Fruit fly (Drosophila melanogaster) whole organism, embryonic: Measurements from ENCODE around the gene Bap111.

Experiments
- Atf3 ChIP-seq: fragments of 200-800 bp; sonication (Bioruptor generic); optimal IDR thresholded peaks from 3 replicates; lab custom pipeline; 2016; ENCODE audit warnings: missing biosample characterization, missing genetic modification characterization
- BEAF-32 ChIP-seq: fragments of 200-800 bp; sonication (Bioruptor generic); optimal IDR thresholded peaks from 3 replicates; lab custom pipeline; 2017; ENCODE audit warnings: missing biosample characterization, missing genetic modification characterization, mild to moderate bottlenecking, moderate library complexity, missing genetic modification reagents
- Bteb2 ChIP-seq: fragments of 200-800 bp; sonication (Bioruptor generic); optimal IDR thresholded peaks from 2 replicates; lab custom pipeline; 2016; ENCODE audit warnings: missing biosample characterization, missing genetic modification characterization
- CG12744 ChIP-seq: fragments of 200-800 bp; sonication (Bioruptor generic); optimal IDR thresholded peaks from 2 replicates; lab custom pipeline; 2016; ENCODE audit warnings: missing biosample characterization, missing genetic modification characterization
- CG13123 ChIP-seq: fragments of 200-800 bp; sonication (Bioruptor generic); optimal IDR thresholded peaks from 2 replicates; lab custom pipeline; 2016; ENCODE audit warnings: missing biosample characterization, missing genetic modification characterization
- CG16779 ChIP-seq: fragments of 200-800 bp; sonication (Bioruptor generic); IDR thresholded peaks from 2 replicates; pipeline ENCODE4 v1.3.6; 2022; ENCODE audit warnings: missing biosample characterization, missing genetic modification characterization
- CG17612 ChIP-seq: fragments of 200-800 bp; sonication (Bioruptor generic); IDR thresholded peaks from 2 replicates; pipeline ENCODE4 v1.3.6; 2022; ENCODE audit warnings: missing biosample characterization, missing genetic modification characterization
- CG2202 ChIP-seq: fragments of 200-800 bp; sonication (Bioruptor generic); optimal IDR thresholded peaks from 2 replicates; lab custom pipeline; 2018; ENCODE audit warnings: missing biosample characterization, mild to moderate bottlenecking, missing genetic modification characterization
- CG3065 ChIP-seq: fragments of 200-800 bp; sonication (Bioruptor generic); optimal IDR thresholded peaks from 2 replicates; lab custom pipeline; 2016; ENCODE audit warnings: missing biosample characterization, missing genetic modification characterization
- CG3407 ChIP-seq: fragments of 200-800 bp; sonication (Bioruptor generic); optimal IDR thresholded peaks from 2 replicates; lab custom pipeline; 2018; ENCODE audit warnings: missing biosample characterization, mild to moderate bottlenecking, missing genetic modification characterization
- CG4360 ChIP-seq: fragments of 200-800 bp; sonication (Bioruptor generic); IDR thresholded peaks from 2 replicates; pipeline ENCODE4 v1.3.6; 2022; ENCODE audit warnings: missing biosample characterization, missing genetic modification characterization
- CG4424 ChIP-seq: fragments of 200-800 bp; sonication (Bioruptor generic); optimal IDR thresholded peaks from 3 replicates; lab custom pipeline; 2016; ENCODE audit warnings: missing biosample characterization, missing genetic modification characterization
- CG5180 ChIP-seq: fragments of 200-800 bp; sonication (Bioruptor generic); optimal IDR thresholded peaks from 3 replicates; lab custom pipeline; 2017; ENCODE audit warnings: missing biosample characterization, missing genetic modification characterization, mild to moderate bottlenecking, moderate library complexity, missing genetic modification reagents
- CG6791 ChIP-seq: fragments of 200-800 bp; sonication (Bioruptor generic); IDR thresholded peaks from 3 replicates; pipeline ENCODE4 v1.3.6; 2022; ENCODE audit warnings: missing biosample characterization, missing genetic modification characterization; ENCODE audit not compliant: partially characterized antibody
- CG8281 ChIP-seq: fragments of 200-800 bp; sonication (Bioruptor generic); optimal IDR thresholded peaks from 2 replicates; lab custom pipeline; 2018; ENCODE audit warnings: missing biosample characterization, mild to moderate bottlenecking, missing genetic modification characterization, moderate library complexity
- Chrac-16 ChIP-seq: fragments of 200-800 bp; sonication (Bioruptor generic); optimal IDR thresholded peaks from 3 replicates; lab custom pipeline; 2016; ENCODE audit warnings: missing biosample characterization, missing genetic modification characterization
- CoRest ChIP-seq: fragments of 200-800 bp; sonication (Bioruptor generic); optimal IDR thresholded peaks from 3 replicates; lab custom pipeline; 2018; ENCODE audit warnings: missing biosample characterization, mild to moderate bottlenecking, missing genetic modification characterization, moderate library complexity
- Dip2 ChIP-seq: fragments of 200-800 bp; sonication (Bioruptor generic); IDR thresholded peaks from 2 replicates; pipeline ENCODE4 v1.3.6; 2022; ENCODE audit warnings: missing biosample characterization, missing genetic modification characterization
- HLH3B ChIP-seq: fragments of 200-800 bp; sonication (Bioruptor generic); IDR thresholded peaks from 2 replicates; pipeline ENCODE4 v1.3.6; 2022; ENCODE audit warnings: missing biosample characterization, missing genetic modification characterization
- Hr78 ChIP-seq, 2 experiments: fragments of 200-800 bp in 1 of 2; fragments of >200 bp in 1 of 2; sonication (Bioruptor generic) in 1 of 2; optimal IDR thresholded peaks; 2 replicates each; lab custom pipeline; 2017 to 2019; ENCODE audit warnings: missing biosample characterization in 2 of 2, missing genetic modification characterization in 2 of 2, mild to moderate bottlenecking in 1 of 2, moderate library complexity in 1 of 2
- Jarid2 ChIP-seq: fragments of 200-800 bp; sonication (Bioruptor generic); optimal IDR thresholded peaks from 3 replicates; lab custom pipeline; 2017; ENCODE audit warnings: mild to moderate bottlenecking, missing biosample characterization, missing genetic modification reagents, missing genetic modification characterization
- MESR4 ChIP-seq: fragments of 200-800 bp; sonication (Bioruptor generic); optimal IDR thresholded peaks from 2 replicates; lab custom pipeline; 2018; ENCODE audit warnings: missing biosample characterization, mild to moderate bottlenecking, missing genetic modification characterization, moderate library complexity
- Med ChIP-seq: fragments of 200-800 bp; sonication (Bioruptor generic); peaks from one replicate; lab custom pipeline; 2016; ENCODE audit warnings: missing biosample characterization, missing genetic modification characterization, mild to moderate bottlenecking, inconsistent platforms, moderate library complexity
- NFAT ChIP-seq: fragments of 200-800 bp; sonication (Bioruptor generic); IDR thresholded peaks from 2 replicates; pipeline ENCODE4 v1.3.6; 2022; ENCODE audit warnings: missing biosample characterization, missing genetic modification characterization
- Nf-YC ChIP-seq: fragments of 200-800 bp; optimal IDR thresholded peaks from 3 replicates; lab custom pipeline; 2019; ENCODE audit warnings: missing biosample characterization, mild to moderate bottlenecking, missing genetic modification characterization, moderate library complexity
- Rx ChIP-seq: fragments of 200-800 bp; sonication (Bioruptor generic); IDR thresholded peaks from 2 replicates; pipeline ENCODE4 v1.3.6; 2022; ENCODE audit warnings: missing biosample characterization, missing genetic modification characterization
- Scr ChIP-seq: fragments of 200-800 bp; sonication (Bioruptor generic); IDR thresholded peaks from 2 replicates; pipeline ENCODE4 v1.3.6; 2022; ENCODE audit warnings: missing biosample characterization, missing genetic modification characterization; ENCODE audit not compliant: partially characterized antibody
- Sox100B ChIP-seq: fragments of 200-800 bp; sonication (Bioruptor generic); optimal IDR thresholded peaks from 3 replicates; lab custom pipeline; 2018; ENCODE audit warnings: missing biosample characterization, mild to moderate bottlenecking, missing genetic modification characterization
- Tbp ChIP-seq: fragments of >200 bp; optimal IDR thresholded peaks from 2 replicates; lab custom pipeline; 2018; ENCODE audit warnings: missing biosample characterization, missing genetic modification characterization
- Xbp1 ChIP-seq: fragments of 200-800 bp; sonication (Bioruptor generic); optimal IDR thresholded peaks from 3 replicates; lab custom pipeline; 2016; ENCODE audit warnings: missing biosample characterization, mild to moderate bottlenecking, missing genetic modification characterization
- abd-A ChIP-seq: fragments of 200-800 bp; sonication (Bioruptor generic); optimal IDR thresholded peaks from 3 replicates; lab custom pipeline; 2019; ENCODE audit warnings: missing biosample characterization, mild to moderate bottlenecking, missing genetic modification characterization, moderate library complexity
- ara ChIP-seq: fragments of 200-800 bp; sonication (Bioruptor generic); IDR thresholded peaks from 2 replicates; pipeline ENCODE4 v1.3.6; 2022; ENCODE audit warnings: missing biosample characterization, missing genetic modification characterization
- bowl ChIP-seq: fragments of 200-800 bp; sonication (Bioruptor generic); IDR thresholded peaks from 2 replicates; pipeline ENCODE4 v1.3.6; 2022; ENCODE audit warnings: missing biosample characterization, missing genetic modification characterization
- danr ChIP-seq: fragments of 200-800 bp; sonication (Bioruptor generic); IDR thresholded peaks from 2 replicates; pipeline ENCODE4 v1.3.6; 2022; ENCODE audit warnings: missing biosample characterization, missing genetic modification characterization
- dysf ChIP-seq: fragments of 200-800 bp; sonication (Bioruptor generic); IDR thresholded peaks from 3 replicates; pipeline ENCODE4 v1.3.6; 2022; ENCODE audit warnings: missing biosample characterization, missing genetic modification characterization
- eve ChIP-seq, 2 experiments: fragments of >200 bp; optimal IDR thresholded peaks; 2 replicates each; lab custom pipeline; 2017; ENCODE audit warnings: missing biosample characterization in 2 of 2, missing genetic modification characterization in 2 of 2
- eyg ChIP-seq: fragments of 200-800 bp; sonication (Bioruptor generic); optimal IDR thresholded peaks from 3 replicates; lab custom pipeline; 2016; ENCODE audit warnings: missing biosample characterization, missing genetic modification characterization
- gsb-n ChIP-seq: fragments of 200-800 bp; sonication (Bioruptor generic); optimal IDR thresholded peaks from 3 replicates; lab custom pipeline; 2018; ENCODE audit warnings: missing biosample characterization, mild to moderate bottlenecking, missing genetic modification characterization
- ham ChIP-seq: fragments of 200-800 bp; sonication (Bioruptor generic); IDR thresholded peaks from 2 replicates; pipeline ENCODE4 v1.3.6; 2022; ENCODE audit warnings: missing biosample characterization, missing genetic modification characterization
- jumu ChIP-seq: fragments of 200-800 bp; sonication (Bioruptor generic); optimal IDR thresholded peaks from 3 replicates; lab custom pipeline; 2016; ENCODE audit warnings: missing biosample characterization, missing genetic modification characterization
- kni ChIP-seq: fragments of 200-800 bp; sonication (Bioruptor generic); optimal IDR thresholded peaks from 3 replicates; lab custom pipeline; 2017; ENCODE audit warnings: mild to moderate bottlenecking, missing biosample characterization, missing genetic modification reagents, missing genetic modification characterization
- phol ChIP-seq: fragments of 200-800 bp; sonication (Bioruptor generic); optimal IDR thresholded peaks from 3 replicates; lab custom pipeline; 2018; ENCODE audit warnings: missing biosample characterization, mild to moderate bottlenecking, missing genetic modification characterization, moderate library complexity
- pros ChIP-seq: fragments of 200-800 bp; sonication (Bioruptor generic); optimal IDR thresholded peaks from 3 replicates; lab custom pipeline; 2019; ENCODE audit warnings: missing biosample characterization, mild to moderate bottlenecking, missing genetic modification characterization, moderate library complexity
- psq ChIP-seq: fragments of 200-800 bp; sonication (Bioruptor generic); optimal IDR thresholded peaks from 2 replicates; lab custom pipeline; 2017; ENCODE audit warnings: missing biosample characterization, missing genetic modification characterization
- repo ChIP-seq: fragments of 200-800 bp; sonication (Bioruptor generic); optimal IDR thresholded peaks from 2 replicates; lab custom pipeline; 2016; ENCODE audit warnings: missing biosample characterization, missing genetic modification characterization
- tup ChIP-seq: fragments of 200-800 bp; sonication (Bioruptor generic); optimal IDR thresholded peaks from 2 replicates; lab custom pipeline; 2016; ENCODE audit warnings: missing biosample characterization, mild to moderate bottlenecking, missing genetic modification characterization, moderate library complexity
- yki ChIP-seq: fragments of >200 bp; optimal IDR thresholded peaks from 3 replicates; lab custom pipeline; 2018

The Bap111 gene

DNA sequence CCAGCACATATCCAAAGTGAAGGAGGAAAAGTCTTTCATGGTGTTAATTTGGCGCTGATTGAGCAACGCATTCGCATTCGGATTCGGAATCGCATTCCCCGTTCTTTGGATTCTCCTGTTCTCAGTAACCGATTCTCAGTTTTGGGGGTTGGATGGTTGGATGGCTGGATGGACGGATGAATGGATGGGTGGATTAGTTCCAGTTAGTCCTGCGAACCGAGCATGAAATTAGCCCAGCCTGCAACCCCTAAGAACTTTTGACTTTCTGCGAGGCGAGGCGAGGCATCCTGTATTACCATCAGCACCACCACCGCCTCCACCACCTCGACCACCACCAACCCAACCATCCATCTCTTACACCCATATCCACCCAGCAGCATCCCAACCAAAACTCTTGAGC, 18.9 kb upstream of the Bap111 start:
- peak; percentile 91 for TF ChIP-seq pros
- TF ChIP-seq HLH3B, result no peak
- TF ChIP-seq eve (GFP tag; optimal IDR thresholded peaks at IDR 0.05; lab: Kevin White, UChicago), result no peak
- peak; percentile 11 for TF ChIP-seq abd-A (tag; lab: Kevin White, UChicago)
- no peak for TF ChIP-seq dysf (GFP tag; lab: Robert Waterston, UW)
- no peak for TF ChIP-seq Atf3 (GFP tag; lab: Kevin White, UChicago)
- no peak for TF ChIP-seq CG3065
- no peak for TF ChIP-seq Scr (GFP tag; lab: Robert Waterston, UW)
- TF ChIP-seq CG2202 (tag; lab: Kevin White, UChicago), result no peak
- no peak for TF ChIP-seq Xbp1 (GFP tag; lab: Kevin White, UChicago)
- no peak for TF ChIP-seq Bteb2 (GFP tag; lab: Kevin White, UChicago)
- TF ChIP-seq Nf-YC, result no peak
- no peak for TF ChIP-seq MESR4
- no peak for TF ChIP-seq Jarid2 (GFP tag; lab: Kevin White, UChicago)
- TF ChIP-seq CG3407 (GFP tag; lab: Kevin White, UChicago), result no peak
- no peak for TF ChIP-seq CG12744 (GFP tag; lab: Kevin White, UChicago)
- no peak for TF ChIP-seq BEAF-32
- TF ChIP-seq jumu, result no peak
- peak; percentile 14 for TF ChIP-seq Med (GFP tag; lab: Kevin White, UChicago)
- no peak for TF ChIP-seq Tbp (GFP tag; lab: Kevin White, UChicago)
- TF ChIP-seq psq (GFP tag; lab: Kevin White, UChicago), result no peak
- no peak for TF ChIP-seq danr (GFP tag; lab: Robert Waterston, UW)
- TF ChIP-seq eyg (GFP tag; lab: Kevin White, UChicago), result no peak
- TF ChIP-seq CG5180 (GFP tag; lab: Kevin White, UChicago), result peak; percentile 53
- no peak for TF ChIP-seq yki
- TF ChIP-seq Hr78 (GFP tag; optimal IDR thresholded peaks at IDR 0.05; lab: Kevin White, UChicago), result no peak
- no peak for TF ChIP-seq Dip2 (GFP tag; lab: Robert Waterston, UW)
- TF ChIP-seq tup (GFP tag; lab: Kevin White, UChicago), result no peak
- TF ChIP-seq CoRest (tag; lab: Kevin White, UChicago), result no peak
- TF ChIP-seq kni (GFP tag; lab: Kevin White, UChicago), result peak; percentile 11
- TF ChIP-seq CG4424 (GFP tag; lab: Kevin White, UChicago), result no peak
- TF ChIP-seq Chrac-16 (GFP tag; lab: Kevin White, UChicago), result no peak
- no peak for TF ChIP-seq CG17612 (GFP tag; lab: Robert Waterston, UW)
- TF ChIP-seq ara (GFP tag; lab: Robert Waterston, UW), result no peak
- TF ChIP-seq CG8281 (tag; lab: Kevin White, UChicago), result peak; percentile 85
- TF ChIP-seq Rx (GFP tag; lab: Robert Waterston, UW), result no peak
- no peak for TF ChIP-seq repo (GFP tag; lab: Kevin White, UChicago)
- no peak for TF ChIP-seq Sox100B (GFP tag; lab: Kevin White, UChicago)
- no peak for TF ChIP-seq bowl
- TF ChIP-seq CG13123 (GFP tag; lab: Kevin White, UChicago), result no peak
- no peak for TF ChIP-seq CG6791 (GFP tag; lab: Robert Waterston, UW)
- TF ChIP-seq CG16779 (GFP tag; lab: Robert Waterston, UW), result no peak
- no peak for TF ChIP-seq NFAT (GFP tag; lab: Robert Waterston, UW)
- no peak for TF ChIP-seq ham (GFP tag; lab: Robert Waterston, UW)
- TF ChIP-seq gsb-n (tag; lab: Kevin White, UChicago), result peak; percentile 78
- TF ChIP-seq phol (tag; lab: Kevin White, UChicago), result no peak
- TF ChIP-seq CG4360, result no peak
- TF ChIP-seq, all 482 proteins: peak for 7
